Fruit fly (Drosophila melanogaster): ENCODE data around the gene Arglu1.

Arglu1 gene

dm6 chr2L:9918020-9918959 lies 19.6 kb downstream of the Arglu1 start, which contains the start of the genes CG5885 and CG4598 (continued):
- TF ChIP-seq Smox (GFP tag; optimal IDR thresholded peaks at IDR 0.05) (peak; percentile 76), esn (GFP tag; optimal IDR thresholded peaks at IDR 0.05) (peak; percentile 82), CG6854 (GFP tag; optimal IDR thresholded peaks at IDR 0.05) (peak; percentile 7), salr (GFP tag; optimal IDR thresholded peaks at IDR 0.05) (peak in 1 of 2 experiments; percentile 79), Hr38 (GFP tag; optimal IDR thresholded peaks at IDR 0.05) (peak; percentile 7), CG34406 (GFP tag; optimal IDR thresholded peaks at IDR 0.05) (peak; percentile 79), net (GFP tag; optimal IDR thresholded peaks at IDR 0.05) (peak; percentile 87), ss (GFP tag; optimal IDR thresholded peaks at IDR 0.05) (peak; percentile 83 to 86), fd59A (GFP tag; optimal IDR thresholded peaks at IDR 0.05) (peak; percentile 32), eg (GFP tag; IDR thresholded peaks at IDR 0.05) (peak; percentile 80), CG3919 (GFP tag; optimal IDR thresholded peaks at IDR 0.05) (peak; percentile 76), Eip78C (GFP tag) (peak; percentile 84), Ets96B (tag; optimal IDR thresholded peaks at IDR 0.05) (peak; percentile 58), CG15336 (GFP tag; IDR thresholded peaks at IDR 0.05) (no peak; the same call in none of the 2 replicates), svp (GFP tag) (peak; percentile 76), CG11762 (GFP tag; optimal IDR thresholded peaks at IDR 0.05; ENCODE audit: insufficient read depth) (peak; percentile 47), spab (GFP tag; optimal IDR thresholded peaks at IDR 0.05) (peak; percentile 64), vri (GFP tag; optimal IDR thresholded peaks at IDR 0.05) (peak; percentile 54), CG6163 (GFP tag; IDR thresholded peaks at IDR 0.05) (peak; percentile 76), CG6792 (GFP tag; optimal IDR thresholded peaks at IDR 0.05) (peak; percentile 73), CG8119 (GFP tag; IDR thresholded peaks at IDR 0.05) (peak; percentile 73), Eip93F (GFP tag; optimal IDR thresholded peaks at IDR 0.05) (peak; percentile 88), CG16779 (tag; optimal IDR thresholded peaks at IDR 0.05) (peak; percentile 80), acj6 (GFP tag; optimal IDR thresholded peaks at IDR 0.05) (peak; percentile 76), pdm3 (GFP tag; optimal IDR thresholded peaks at IDR 0.05) (peak; percentile 78), dsx (GFP tag; optimal IDR thresholded peaks at IDR 0.05; ENCODE audit: poor library complexity, severe bottlenecking) (peak; percentile 35), CG4318 (GFP tag; optimal IDR thresholded peaks at IDR 0.05) (peak; percentile 8), CG8319 (GFP tag; optimal IDR thresholded peaks at IDR 0.05) (peak; percentile 48), fkh (GFP tag; optimal IDR thresholded peaks at IDR 0.05) (peak; percentile 45)

dm6 chr2L:9915011-9915850 lies 22.7 kb downstream of the Arglu1 start, which contains the start of gene yip2:
Gene yip2, plus strand, starts transcription at chr2L:9915253.
- peak; percentile 98 for TF ChIP-seq CG10669 (GFP tag; optimal IDR thresholded peaks at IDR 0.05)
- TF ChIP-seq fd59A (GFP tag; optimal IDR thresholded peaks at IDR 0.05): peak; percentile 39
- peak; percentile 98 for TF ChIP-seq net (GFP tag; optimal IDR thresholded peaks at IDR 0.05)
- peak; percentile 84 for TF ChIP-seq esn (GFP tag; optimal IDR thresholded peaks at IDR 0.05)
- peak; percentile 73 for TF ChIP-seq Gug (GFP tag; IDR thresholded peaks at IDR 0.05)
- TF ChIP-seq CG15336 (GFP tag; IDR thresholded peaks at IDR 0.05): peak; percentile 94
- peak; percentile 18 for TF ChIP-seq Ets21C (GFP tag; optimal IDR thresholded peaks at IDR 0.05)
- peak; percentile 81 for TF ChIP-seq CG8632 (GFP tag; optimal IDR thresholded peaks at IDR 0.05)
- TF ChIP-seq Hr39 (GFP tag; optimal IDR thresholded peaks at IDR 0.05): peak; percentile 43
- peak; percentile 91 for TF ChIP-seq Eip93F (GFP tag; optimal IDR thresholded peaks at IDR 0.05)
- TF ChIP-seq pdm3 (GFP tag; optimal IDR thresholded peaks at IDR 0.05): peak; percentile 80
- peak; percentile 92 for TF ChIP-seq CG8319 (GFP tag; optimal IDR thresholded peaks at IDR 0.05)
- TF ChIP-seq OdsH (GFP tag; optimal IDR thresholded peaks at IDR 0.05): peak; percentile 65
- peak; percentile 59 for TF ChIP-seq CG34406 (GFP tag; optimal IDR thresholded peaks at IDR 0.05)
- TF ChIP-seq CG31627 (GFP tag; optimal IDR thresholded peaks at IDR 0.05): peak; percentile 54
- peak; percentile 100 for TF ChIP-seq CG6276 (GFP tag; optimal IDR thresholded peaks at IDR 0.05)
- TF ChIP-seq Hr38 (GFP tag; optimal IDR thresholded peaks at IDR 0.05): peak; percentile 67
- TF ChIP-seq eg (GFP tag; IDR thresholded peaks at IDR 0.05): peak; percentile 91
- peak; percentile 96 for TF ChIP-seq Blimp-1 (GFP tag; optimal IDR thresholded peaks at IDR 0.05)
- peak; percentile 86 for TF ChIP-seq Eip78C (GFP tag)
- TF ChIP-seq CG6792 (GFP tag; optimal IDR thresholded peaks at IDR 0.05): peak; percentile 61
- peak; percentile 84 for TF ChIP-seq Hr4 (GFP tag; optimal IDR thresholded peaks at IDR 0.05)
- TF ChIP-seq CG3032 (tag; optimal IDR thresholded peaks at IDR 0.05): peak; percentile 85
- peak; percentile 92 for TF ChIP-seq dsx (GFP tag; optimal IDR thresholded peaks at IDR 0.05; ENCODE audit: poor library complexity, severe bottlenecking)
- peak; percentile 82 for TF ChIP-seq topi (GFP tag; optimal IDR thresholded peaks at IDR 0.05)
- peak; percentile 75 for TF ChIP-seq dac (GFP tag; optimal IDR thresholded peaks at IDR 0.05)
- peak; percentile 57 for TF ChIP-seq Smox (GFP tag; optimal IDR thresholded peaks at IDR 0.05)
- TF ChIP-seq Lpt (GFP tag; optimal IDR thresholded peaks at IDR 0.05): peak; percentile 95
- TF ChIP-seq Sox14 (GFP tag; optimal IDR thresholded peaks at IDR 0.05): peak; percentile 93
